Fruit fly (Drosophila melanogaster): ENCODE measurements around the gene ND-ACP.

Gene ND-ACP

DNA sequence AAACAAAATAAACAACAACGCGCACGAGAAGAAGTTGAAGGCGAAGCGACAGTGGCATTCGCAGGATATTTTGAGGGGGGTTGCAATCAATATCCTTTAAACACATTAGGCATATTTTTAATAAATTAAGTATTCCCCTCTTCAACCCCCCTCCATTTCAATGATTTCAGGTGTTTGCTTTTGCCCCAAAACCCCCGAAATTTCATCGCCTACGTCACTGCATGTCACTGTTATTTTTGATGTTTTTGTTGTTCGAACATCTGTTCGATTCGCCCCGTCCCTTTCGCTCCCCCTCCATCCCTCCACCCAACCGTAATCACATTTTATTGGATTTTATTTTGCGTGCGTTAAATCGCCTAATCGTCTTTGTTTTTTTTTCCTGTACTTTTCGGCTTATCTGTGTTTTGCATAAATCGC lies 38.5 kb downstream of the ND-ACP start (continued):
- TF ChIP-seq salr (GFP tag; optimal IDR thresholded peaks at IDR 0.05) (no peak), Gug (GFP tag; IDR thresholded peaks at IDR 0.05) (no peak), CG8119 (GFP tag; IDR thresholded peaks at IDR 0.05) (peak; percentile 33; the same call in 2 of the 3 replicates), fd85E (GFP tag; optimal IDR thresholded peaks at IDR 0.05) (no peak), OdsH (GFP tag; optimal IDR thresholded peaks at IDR 0.05) (peak; percentile 73), Hr38 (GFP tag; optimal IDR thresholded peaks at IDR 0.05) (no peak), CG6808 (GFP tag; optimal IDR thresholded peaks at IDR 0.05) (peak; percentile 7), ss (GFP tag; optimal IDR thresholded peaks at IDR 0.05) (peak in 1 of 2 experiments; percentile 49)

dm6 chr3L:1370099-1370678 lies 40.4 kb downstream of the ND-ACP start, which contains the start of gene ru:
TSS of gene ru (plus strand) at chr3L:1370628.
- TF ChIP-seq Blimp-1 (GFP tag; optimal IDR thresholded peaks at IDR 0.05) (no peak), CG1621 (tag; optimal IDR thresholded peaks at IDR 0.05) (no peak), achi (GFP tag; optimal IDR thresholded peaks at IDR 0.05) (no peak), CG4318 (GFP tag; optimal IDR thresholded peaks at IDR 0.05) (no peak), CG9139 (GFP tag; optimal IDR thresholded peaks at IDR 0.05) (no peak), CG32006 (GFP tag; optimal IDR thresholded peaks at IDR 0.05) (no peak), lz (GFP tag; optimal IDR thresholded peaks at IDR 0.05) (no peak), Ets21C (GFP tag; optimal IDR thresholded peaks at IDR 0.05) (no peak), Eip78C (GFP tag) (peak; percentile 40), ss (GFP tag; optimal IDR thresholded peaks at IDR 0.05) (peak; percentile 36 to 59), Eip75B (GFP tag; optimal IDR thresholded peaks at IDR 0.05) (no peak), Sox102F (GFP tag; optimal IDR thresholded peaks at IDR 0.05) (no peak), esn (GFP tag; optimal IDR thresholded peaks at IDR 0.05) (no peak), OdsH (GFP tag; optimal IDR thresholded peaks at IDR 0.05) (no peak), CG10669 (GFP tag; optimal IDR thresholded peaks at IDR 0.05) (no peak), CG11762 (GFP tag; optimal IDR thresholded peaks at IDR 0.05; ENCODE audit: insufficient read depth) (no peak), CG34406 (GFP tag; optimal IDR thresholded peaks at IDR 0.05) (no peak)

- TF ChIP-seq topi (GFP tag; optimal IDR thresholded peaks at IDR 0.05) (no peak), spab (GFP tag; optimal IDR thresholded peaks at IDR 0.05) (no peak), Sox14 (GFP tag; optimal IDR thresholded peaks at IDR 0.05) (peak; percentile 34), Sox15 (GFP tag; optimal IDR thresholded peaks at IDR 0.05) (peak; percentile 11), CG4318 (GFP tag; optimal IDR thresholded peaks at IDR 0.05) (peak; percentile 45), CG8119 (GFP tag; IDR thresholded peaks at IDR 0.05) (peak; percentile 78), CG32006 (GFP tag; optimal IDR thresholded peaks at IDR 0.05) (peak; percentile 68), CG6276 (GFP tag; optimal IDR thresholded peaks at IDR 0.05) (peak; percentile 27), CG15336 (GFP tag; IDR thresholded peaks at IDR 0.05) (peak; percentile 82), salr (GFP tag; optimal IDR thresholded peaks at IDR 0.05) (no peak), dac (GFP tag; optimal IDR thresholded peaks at IDR 0.05) (peak; percentile 18), CG11294 (GFP tag; IDR thresholded peaks at IDR 0.05) (0 out of 2 replicates have a peak, but pooled peaks have one; percentile 18), eg (GFP tag; IDR thresholded peaks at IDR 0.05) (peak; percentile 75), Eip78C (GFP tag) (peak; percentile 86), CG34406 (GFP tag; optimal IDR thresholded peaks at IDR 0.05) (peak; percentile 27), Hr39 (GFP tag; optimal IDR thresholded peaks at IDR 0.05) (peak; percentile 47), pdm3 (GFP tag; optimal IDR thresholded peaks at IDR 0.05) (peak; percentile 51), Lpt (GFP tag; optimal IDR thresholded peaks at IDR 0.05) (peak; percentile 19), CG6163 (GFP tag; IDR thresholded peaks at IDR 0.05) (peak; percentile 68; the same call in 2 of the 3 replicates), Smox (GFP tag; optimal IDR thresholded peaks at IDR 0.05) (peak; percentile 17), CG7368 (GFP tag; optimal IDR thresholded peaks at IDR 0.05) (no peak), Met (GFP tag; optimal IDR thresholded peaks at IDR 0.05) (peak; percentile 20), CG16779 (tag; optimal IDR thresholded peaks at IDR 0.05) (no peak), cyc (GFP tag; optimal IDR thresholded peaks at IDR 0.05) (no peak), esn (GFP tag; optimal IDR thresholded peaks at IDR 0.05) (peak; percentile 28), CG6792 (GFP tag; optimal IDR thresholded peaks at IDR 0.05) (no peak), net (GFP tag; optimal IDR thresholded peaks at IDR 0.05) (peak; percentile 53), Hr4 (GFP tag; optimal IDR thresholded peaks at IDR 0.05) (peak; percentile 81), CG3919 (GFP tag; optimal IDR thresholded peaks at IDR 0.05) (peak; percentile 22), achi (GFP tag; optimal IDR thresholded peaks at IDR 0.05) (peak; percentile 31), lz (GFP tag; optimal IDR thresholded peaks at IDR 0.05) (peak; percentile 29), svp (GFP tag) (peak; percentile 66), OdsH (GFP tag; optimal IDR thresholded peaks at IDR 0.05) (peak; percentile 66), dsx (GFP tag; optimal IDR thresholded peaks at IDR 0.05; ENCODE audit: poor library complexity, severe bottlenecking) (no peak)
These were observed 41.2 kb downstream of the ND-ACP start for dm6 chr3L:1370939-1371338.

Data from whole organism, prepupa.